Fruit fly (Drosophila melanogaster): ENCODE measurements around the gene CG11327.
A peak's percentile ranks its signal among the peaks of the same experiment; 100 is the strongest.

Gene CG11327

DNA sequence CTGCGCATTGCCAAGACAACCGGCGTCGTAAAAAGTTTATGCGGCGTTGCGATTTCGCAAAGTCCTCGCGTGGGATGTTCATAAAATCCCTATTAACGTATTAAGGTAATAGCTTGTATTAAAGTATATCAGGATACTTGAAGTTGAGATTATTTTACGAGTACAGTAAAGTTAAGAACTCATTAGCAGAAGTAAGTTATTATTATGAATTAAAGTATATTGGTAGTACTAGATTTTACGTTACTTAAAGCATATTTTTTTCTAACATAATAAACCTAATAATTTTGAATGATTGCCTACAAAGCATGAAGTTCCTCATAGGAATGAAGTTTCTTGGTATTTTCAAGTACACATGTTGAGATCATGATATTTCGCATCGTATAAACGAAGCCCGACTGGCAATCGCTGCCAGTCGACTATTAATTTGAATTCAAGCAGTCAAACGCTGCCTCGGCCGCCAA, 7.3 kb upstream of the CG11327 start (continued):
- no peak for TF ChIP-seq kni (GFP tag; optimal IDR thresholded peaks at IDR 0.05)
- TF ChIP-seq CG10431 (GFP tag; optimal IDR thresholded peaks at IDR 0.05) = peak; percentile 10
- TF ChIP-seq CkIIα-i1 (GFP tag; IDR thresholded peaks at IDR 0.05) = no peak
- TF ChIP-seq CG14050 (GFP tag; IDR thresholded peaks at IDR 0.05) = no peak
- no peak for TF ChIP-seq eyg (GFP tag; optimal IDR thresholded peaks at IDR 0.05)
- 0 out of 2 replicates have a peak, but pooled peaks have one; percentile 33 for TF ChIP-seq CG32532 (GFP tag; IDR thresholded peaks at IDR 0.05)
- TF ChIP-seq Hmx (GFP tag; optimal IDR thresholded peaks at IDR 0.05) = no peak
- TF ChIP-seq sug (tag; optimal IDR thresholded peaks at IDR 0.05) = no peak
- no peak for TF ChIP-seq CG4707 (GFP tag; optimal IDR thresholded peaks at IDR 0.05)
- no peak for TF ChIP-seq sna (GFP tag; IDR thresholded peaks at IDR 0.05; ENCODE audit: partially characterized antibody)
- peak; percentile 49 for TF ChIP-seq tap (tag; optimal IDR thresholded peaks at IDR 0.05)
- TF ChIP-seq CG10959 (GFP tag; IDR thresholded peaks at IDR 0.05) = no peak
- TF ChIP-seq pho (GFP tag; optimal IDR thresholded peaks at IDR 0.05) = no peak
- TF ChIP-seq Doc3 (GFP tag; IDR thresholded peaks at IDR 0.05; ENCODE audit: partially characterized antibody) = no peak
- no peak for TF ChIP-seq CG2202 (tag; optimal IDR thresholded peaks at IDR 0.05)
- TF ChIP-seq CG12744 (GFP tag; optimal IDR thresholded peaks at IDR 0.05) = no peak
- TF ChIP-seq CG31365 (tag; optimal IDR thresholded peaks at IDR 0.05) = no peak
- TF ChIP-seq CG9727 (GFP tag; optimal IDR thresholded peaks at IDR 0.05) = peak; percentile 64
- TF ChIP-seq CG31441 (GFP tag; IDR thresholded peaks at IDR 0.05) = peak; percentile 70
- no peak for TF ChIP-seq br (optimal IDR thresholded peaks at IDR 0.05)
- peak; percentile 43 for TF ChIP-seq Hmr (GFP tag; optimal IDR thresholded peaks at IDR 0.05)
- no peak for TF ChIP-seq TFAM (GFP tag; optimal IDR thresholded peaks at IDR 0.05)
- no peak for TF ChIP-seq CG16813 (GFP tag; IDR thresholded peaks at IDR 0.05; ENCODE audit: partially characterized antibody)
- TF ChIP-seq HmgZ (tag; optimal IDR thresholded peaks at IDR 0.05) = peak; percentile 5
- no peak for TF ChIP-seq sr (GFP tag; IDR thresholded peaks at IDR 0.05)
- TF ChIP-seq CG14965 (GFP tag; optimal IDR thresholded peaks at IDR 0.05; ENCODE audit: borderline replicate concordance) = no peak
- TF ChIP-seq shn (GFP tag; optimal IDR thresholded peaks at IDR 0.05) = no peak
- no peak for TF ChIP-seq pfk (GFP tag; optimal IDR thresholded peaks at IDR 0.05)
- TF ChIP-seq mam (GFP tag; optimal IDR thresholded peaks at IDR 0.05) = no peak
- TF ChIP-seq NC2α (GFP tag; optimal IDR thresholded peaks at IDR 0.05) = no peak
- peak; percentile 48 for TF ChIP-seq CG33557 (GFP tag; optimal IDR thresholded peaks at IDR 0.05)
- TF ChIP-seq amos (GFP tag; IDR thresholded peaks at IDR 0.05; ENCODE audit: partially characterized antibody) = no peak
- TF ChIP-seq Hr78 (GFP tag; optimal IDR thresholded peaks at IDR 0.05) = peak in 1 of 2 experiments; percentile 22
- TF ChIP-seq Max (GFP tag; optimal IDR thresholded peaks at IDR 0.05) = no peak
- TF ChIP-seq Oli (tag; optimal IDR thresholded peaks at IDR 0.05) = peak; percentile 59
- TF ChIP-seq Bteb2 (GFP tag; optimal IDR thresholded peaks at IDR 0.05) = peak; percentile 8
- TF ChIP-seq Vsx1 (GFP tag; optimal IDR thresholded peaks at IDR 0.05) = no peak
- TF ChIP-seq CG42726 (GFP tag; IDR thresholded peaks at IDR 0.05; ENCODE audit: partially characterized antibody) = no peak
- TF ChIP-seq aop (GFP tag; IDR thresholded peaks at IDR 0.05) = no peak
- TF ChIP-seq Optix (GFP tag; IDR thresholded peaks at IDR 0.05) = no peak
- no peak for TF ChIP-seq Camta (GFP tag; optimal IDR thresholded peaks at IDR 0.05)
- TF ChIP-seq ems (GFP tag; optimal IDR thresholded peaks at IDR 0.05) = no peak
- TF ChIP-seq CG2889 (GFP tag; IDR thresholded peaks at IDR 0.05) = no peak
- TF ChIP-seq CG8924 (tag; optimal IDR thresholded peaks at IDR 0.05) = peak; percentile 72
- TF ChIP-seq CG30403 (GFP tag; optimal IDR thresholded peaks at IDR 0.05) = peak; percentile 70
- no peak for TF ChIP-seq p53 (GFP tag; optimal IDR thresholded peaks at IDR 0.05)
- no peak for TF ChIP-seq CG32767 (GFP tag; IDR thresholded peaks at IDR 0.05)
- no peak for TF ChIP-seq MESR4 (GFP tag; optimal IDR thresholded peaks at IDR 0.05)
- TF ChIP-seq Six4 (GFP tag; optimal IDR thresholded peaks at IDR 0.05) = peak; percentile 41
- TF ChIP-seq lilli (GFP tag; optimal IDR thresholded peaks at IDR 0.05) = peak; percentile 27
- no peak for TF ChIP-seq hbn (GFP tag; IDR thresholded peaks at IDR 0.05; ENCODE audit: partially characterized antibody)

Data from whole organism, embryonic.